Worm (Caenorhabditis elegans) whole organism, L1 larva: ENCODE results near the gene str-231.

ENCODE experiments used
- F16B12.6 ChIP-seq: fragments of 150-350 bp; optimal IDR thresholded peaks from 2 replicates; lab custom pipeline; 2014; ENCODE audit warnings: missing biosample characterization, missing genetic modification characterization
- ama-1 ChIP-seq: fragments of 150-350 bp; optimal IDR thresholded peaks from 2 replicates; lab custom pipeline; 2014
- nhr-90 ChIP-seq: sonication (generic microtip); optimal IDR thresholded peaks from 2 replicates; lab custom pipeline; 2016; ENCODE audit warnings: mild to moderate bottlenecking, missing genetic modification characterization, missing compliant biosample characterization; ENCODE audit not compliant: poor library complexity
- snpc-4 ChIP-seq: fragments of 150-350 bp; optimal IDR thresholded peaks from 2 replicates; lab custom pipeline; 2014; ENCODE audit warnings: missing biosample characterization, missing genetic modification characterization
- unc-130 ChIP-seq: fragments of 150-350 bp; optimal IDR thresholded peaks from 2 replicates; lab custom pipeline; 2017; ENCODE audit warnings: missing biosample characterization, missing genetic modification characterization, inconsistent platforms
- unc-62 ChIP-seq: fragments of 150-350 bp; optimal IDR thresholded peaks from 2 replicates; lab custom pipeline; 2014; ENCODE audit warnings: missing biosample characterization, missing genetic modification reagents, missing genetic modification characterization

- no peak for TF ChIP-seq ama-1
- no peak for TF ChIP-seq nhr-90 (tag; lab: Kevin White, UChicago)
- no peak for TF ChIP-seq snpc-4 (tag; lab: Kevin White, UChicago)
- no peak for TF ChIP-seq unc-130 (tag; lab: Kevin White, UChicago)
- no peak for TF ChIP-seq F16B12.6 (tag; lab: Kevin White, UChicago)
- no peak for TF ChIP-seq unc-62
Observed at ce11 chrV:15969653-15970052, 37.8 kb downstream of the str-231 start, which contains the start of gene F36G9.7.
